Worm (Caenorhabditis elegans): ENCODE data around the gene lron-1.

The lron-1 gene

DNA sequence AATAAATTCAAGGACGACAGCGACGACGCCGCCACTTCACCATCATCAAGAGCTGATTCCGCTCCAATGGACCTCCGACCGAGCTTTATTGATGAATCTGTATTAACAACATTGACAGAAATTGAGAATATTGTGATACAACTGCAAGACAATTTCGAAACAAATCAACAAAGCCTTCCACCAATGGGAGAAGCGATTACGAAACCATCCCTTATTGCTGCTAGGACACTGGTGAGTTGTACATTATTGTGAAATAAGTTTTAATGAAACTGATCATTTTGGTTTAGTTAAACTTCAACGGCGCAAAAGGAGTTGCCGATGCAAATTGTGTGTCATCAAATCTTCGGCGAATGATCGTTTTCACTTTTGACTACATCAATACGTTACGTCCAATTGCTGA is 13.4 kb upstream of the lron-1 start:
- TF ChIP-seq sem-2 (GFP tag; optimal IDR thresholded peaks at IDR 0.05) = no peak
- no peak for TF ChIP-seq ceh-43 (GFP tag; optimal IDR thresholded peaks at IDR 0.05)

DNA sequence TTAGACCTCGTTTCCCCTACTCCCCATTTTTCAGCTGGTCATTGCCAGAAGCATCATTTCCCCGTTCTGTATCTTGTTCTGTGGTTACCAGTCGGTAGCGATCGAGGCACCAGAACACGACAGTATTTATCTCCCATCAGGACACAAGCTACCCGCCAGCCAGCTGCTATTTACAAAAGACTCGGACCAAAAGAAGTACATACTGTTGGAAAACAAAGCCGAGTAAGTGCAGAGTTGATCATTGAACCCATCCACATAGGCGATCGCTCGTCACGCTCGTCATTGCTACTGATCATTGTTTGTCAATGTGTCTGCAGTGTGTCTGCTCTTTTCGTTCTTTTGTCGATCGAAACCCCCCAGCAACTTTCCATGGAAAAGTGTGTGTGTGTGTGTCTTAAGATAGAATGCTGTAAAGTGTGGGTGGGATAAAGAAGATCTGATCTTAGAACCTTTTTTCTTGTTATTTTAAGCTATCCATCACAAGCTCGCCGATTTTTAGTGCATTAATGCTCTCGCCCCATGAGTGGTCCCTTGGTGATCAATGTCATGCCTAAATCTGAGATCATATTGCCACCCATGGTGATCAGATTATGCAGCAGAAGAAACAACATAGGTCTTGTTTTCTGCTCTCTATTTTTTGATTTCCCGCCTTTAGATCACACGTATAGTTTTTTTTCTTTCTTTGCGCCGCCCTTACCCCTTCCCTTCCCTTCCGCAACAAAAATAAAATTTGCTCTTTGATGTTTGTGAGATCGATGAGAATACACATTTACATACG is 12.8 kb upstream of the lron-1 start:
- TF ChIP-seq sptf-1 (tag; optimal IDR thresholded peaks at IDR 0.05) = no peak
- no peak for TF ChIP-seq drap-1 (GFP tag; optimal IDR thresholded peaks at IDR 0.05)
- no peak for TF ChIP-seq bed-3 (GFP tag; optimal IDR thresholded peaks at IDR 0.05)
- TF ChIP-seq nhr-237 (tag; optimal IDR thresholded peaks at IDR 0.05) = no peak
- TF ChIP-seq blmp-1 (tag; optimal IDR thresholded peaks at IDR 0.05) = no peak
- TF ChIP-seq ceh-43 (GFP tag; optimal IDR thresholded peaks at IDR 0.05) = no peak
- TF ChIP-seq flh-1 (GFP tag; optimal IDR thresholded peaks at IDR 0.05) = no peak
- peak; percentile 52 for TF ChIP-seq pha-4 (tag; optimal IDR thresholded peaks at IDR 0.05)

- TF ChIP-seq unc-39 (tag; optimal IDR thresholded peaks at IDR 0.05) (no peak), ham-2 (GFP tag; optimal IDR thresholded peaks at IDR 0.05) (peak; percentile 94), ceh-83 (GFP tag; optimal IDR thresholded peaks at IDR 0.05) (no peak), ztf-11 (tag; optimal IDR thresholded peaks at IDR 0.05) (no peak), sptf-1 (tag; optimal IDR thresholded peaks at IDR 0.05) (peak; percentile 30), nhr-12 (tag; optimal IDR thresholded peaks at IDR 0.05) (no peak), mep-1 (tag; optimal IDR thresholded peaks at IDR 0.05) (peak; percentile 45), tbx-8 (GFP tag; optimal IDR thresholded peaks at IDR 0.05) (no peak), nhr-2 (tag; optimal IDR thresholded peaks at IDR 0.05) (no peak), hlh-1 (tag; optimal IDR thresholded peaks at IDR 0.05) (peak; percentile 62), zip-8 (tag; optimal IDR thresholded peaks at IDR 0.05) (no peak), drap-1 (GFP tag; optimal IDR thresholded peaks at IDR 0.05) (peak; percentile 29), unc-120 (tag; optimal IDR thresholded peaks at IDR 0.05; ENCODE audit: poor library complexity, severe bottlenecking) (peak; percentile 85), nhr-237 (tag; optimal IDR thresholded peaks at IDR 0.05) (peak; percentile 95), unc-62 (GFP tag; optimal IDR thresholded peaks at IDR 0.05) (peak; percentile 93), lin-13 (tag; optimal IDR thresholded peaks at IDR 0.05) (no peak), elt-1 (tag; optimal IDR thresholded peaks at IDR 0.05; ENCODE audit: borderline replicate concordance, insufficient read depth) (peak; percentile 56), nhr-28 (tag; optimal IDR thresholded peaks at IDR 0.05) (peak; percentile 23), elt-3 (tag; optimal IDR thresholded peaks at IDR 0.05) (peak; percentile 93), blmp-1 (tag; optimal IDR thresholded peaks at IDR 0.05) (peak; percentile 74), pha-4 (tag; optimal IDR thresholded peaks at IDR 0.05) (peak; percentile 88), ces-1 (GFP tag; optimal IDR thresholded peaks at IDR 0.05) (peak; percentile 54), lsy-2 (tag; optimal IDR thresholded peaks at IDR 0.05) (no peak), sem-2 (GFP tag; optimal IDR thresholded peaks at IDR 0.05) (no peak)
These were observed 12.2 kb upstream of the lron-1 start for ce11 chrX:14560297-14560680.

DNA sequence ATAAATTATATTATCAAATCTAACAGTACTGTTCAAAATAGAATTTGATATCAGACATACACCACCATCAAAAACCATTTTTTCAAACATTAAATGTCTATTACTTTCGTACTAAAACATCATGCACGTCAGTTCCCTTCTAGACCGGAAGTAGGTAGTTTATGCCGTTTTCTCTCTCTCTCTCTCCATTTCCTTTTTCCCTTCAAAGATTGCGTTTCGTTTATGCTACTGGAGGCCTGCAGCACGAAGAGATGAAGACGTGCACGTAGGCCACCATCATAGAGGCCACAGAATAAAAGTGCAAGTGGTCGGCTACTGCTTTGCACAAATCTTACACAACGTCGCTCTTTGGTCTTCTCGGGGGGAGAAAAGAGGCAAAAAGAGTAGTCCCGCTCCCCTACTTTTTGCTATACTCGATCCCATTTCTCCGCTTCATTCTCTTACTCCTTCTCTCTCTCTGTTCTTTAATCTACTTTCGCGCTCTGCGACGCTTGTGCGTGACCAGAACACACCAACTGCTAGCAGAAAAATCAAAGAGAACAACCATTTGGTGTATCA is 11.0 kb upstream of the lron-1 start:
- TF ChIP-seq unc-62 (GFP tag; optimal IDR thresholded peaks at IDR 0.05) (peak; percentile 11), ham-2 (GFP tag; optimal IDR thresholded peaks at IDR 0.05) (no peak), M03D4.4 (tag; optimal IDR thresholded peaks at IDR 0.05) (peak; percentile 38), nhr-237 (tag; optimal IDR thresholded peaks at IDR 0.05) (peak; percentile 5), lsy-2 (tag; optimal IDR thresholded peaks at IDR 0.05) (peak; percentile 1), hlh-1 (tag; optimal IDR thresholded peaks at IDR 0.05) (peak; percentile 80), unc-120 (tag; optimal IDR thresholded peaks at IDR 0.05; ENCODE audit: poor library complexity, severe bottlenecking) (peak; percentile 59), lin-32 (GFP tag; optimal IDR thresholded peaks at IDR 0.05) (no peak), drap-1 (GFP tag; optimal IDR thresholded peaks at IDR 0.05) (peak; percentile 9), ces-1 (GFP tag; optimal IDR thresholded peaks at IDR 0.05) (peak; percentile 64)
